Worm (Caenorhabditis elegans) whole organism, L1 larva: ENCODE data around the gene fbxa-189.

Experiments
- C04F5.9 ChIP-seq: sonication (generic microtip); optimal IDR thresholded peaks from 2 replicates; lab custom pipeline; 2016; ENCODE audit warnings: missing genetic modification characterization, missing compliant biosample characterization
- C34B4.2 ChIP-seq: sonication (generic microtip); optimal IDR thresholded peaks from 2 replicates; lab custom pipeline; 2017; ENCODE audit warnings: mild to moderate bottlenecking, missing genetic modification characterization, missing compliant biosample characterization
- alr-1 ChIP-seq: fragments of 200-800 bp; sonication (Bioruptor generic); optimal IDR thresholded peaks from 2 replicates; lab custom pipeline; 2018; ENCODE audit warnings: borderline replicate concordance, mild to moderate bottlenecking, missing genetic modification characterization, missing compliant biosample characterization
- ceh-8 ChIP-seq: fragments of 200-800 bp; sonication (Bioruptor generic); optimal IDR thresholded peaks from 2 replicates; lab custom pipeline; 2018; ENCODE audit warnings: mild to moderate bottlenecking, missing genetic modification characterization, moderate library complexity, missing compliant biosample characterization
- ceh-82 ChIP-seq, 3 experiments: fragments of 150-350 bp in 1 of 3; sonication (generic microtip) in 2 of 3; optimal IDR thresholded peaks; 2 replicates each; lab custom pipeline; 2014 to 2017; ENCODE audit warnings: missing biosample characterization in 3 of 3, missing genetic modification characterization in 3 of 3
- dsc-1 ChIP-seq: sonication (generic microtip); optimal IDR thresholded peaks from 2 replicates; lab custom pipeline; 2016; ENCODE audit warnings: mild to moderate bottlenecking, missing genetic modification characterization, missing compliant biosample characterization
- efl-1 ChIP-seq, 4 experiments: fragments of 150-350 bp; optimal IDR thresholded peaks in 3 of 4; peaks in 1 of 4; 1 replicate in 1 of 4; 2 replicates in 3 of 4; lab custom pipeline; 2014; ENCODE audit warnings: missing biosample characterization in 2 of 4, missing genetic modification characterization in 2 of 4, missing genetic modification reagents in 2 of 4
- egl-27 ChIP-seq, 2 experiments: fragments of 150-350 bp in 1 of 2; sonication (generic microtip); optimal IDR thresholded peaks; 3 replicates each; lab custom pipeline; 2017 to 2018; ENCODE audit warnings: missing biosample characterization in 2 of 2, missing genetic modification characterization in 2 of 2, missing genetic modification reagents in 2 of 2
- elt-2 ChIP-seq: sonication (generic microtip); optimal IDR thresholded peaks from 2 replicates; lab custom pipeline; 2016; ENCODE audit warnings: missing genetic modification characterization, mild to moderate bottlenecking, inconsistent platforms, missing compliant biosample characterization, missing genetic modification reagents
- fkh-10 ChIP-seq: sonication (generic microtip); optimal IDR thresholded peaks from 2 replicates; lab custom pipeline; 2017; ENCODE audit warnings: missing biosample characterization, missing genetic modification reagents, missing genetic modification characterization
- grh-1 ChIP-seq: fragments of 200-800 bp; sonication (Bioruptor generic); IDR thresholded peaks from 2 replicates; pipeline ENCODE4 v1.3.6; 2022; ENCODE audit warnings: missing genetic modification reagents, missing genetic modification characterization, missing compliant biosample characterization
- hlh-4 ChIP-seq: sonication (generic microtip); optimal IDR thresholded peaks from 2 replicates; lab custom pipeline; 2016; ENCODE audit warnings: mild to moderate bottlenecking, missing genetic modification characterization, missing compliant biosample characterization
- hpl-2 ChIP-seq: fragments of 150-350 bp; optimal IDR thresholded peaks from 2 replicates; lab custom pipeline; 2014; ENCODE audit warnings: missing biosample characterization, missing genetic modification reagents, missing genetic modification characterization
- isw-1 ChIP-seq: fragments of 200-800 bp; sonication (Bioruptor generic); IDR thresholded peaks from 2 replicates; pipeline ENCODE4 v1.3.6; 2022; ENCODE audit warnings: missing genetic modification characterization, missing compliant biosample characterization
- lin-14 ChIP-seq: fragments of 200-800 bp; sonication (Bioruptor generic); optimal IDR thresholded peaks from 2 replicates; lab custom pipeline; 2018; ENCODE audit warnings: mild to moderate bottlenecking, missing genetic modification characterization, moderate library complexity, missing compliant biosample characterization
- lir-3 ChIP-seq: sonication (generic microtip); optimal IDR thresholded peaks from 2 replicates; lab custom pipeline; 2016; ENCODE audit warnings: mild to moderate bottlenecking, missing genetic modification characterization, moderate library complexity, missing compliant biosample characterization; ENCODE audit not compliant: poor library complexity
- lsy-2 ChIP-seq, 2 experiments: fragments of 150-350 bp; optimal IDR thresholded peaks; 2 replicates each; lab custom pipeline; 2014; ENCODE audit warnings: missing biosample characterization in 2 of 2, missing genetic modification characterization in 2 of 2
- nhr-11 ChIP-seq: fragments of 150-350 bp; optimal IDR thresholded peaks from 2 replicates; lab custom pipeline; 2014; ENCODE audit warnings: missing biosample characterization, missing genetic modification characterization
- nhr-12 ChIP-seq: sonication (generic microtip); optimal IDR thresholded peaks from 2 replicates; lab custom pipeline; 2017; ENCODE audit warnings: missing biosample characterization, missing genetic modification characterization
- nhr-237 ChIP-seq: fragments of 150-350 bp; optimal IDR thresholded peaks from 2 replicates; lab custom pipeline; 2014; ENCODE audit warnings: missing biosample characterization, missing genetic modification characterization
- nhr-28 ChIP-seq: fragments of 150-350 bp; optimal IDR thresholded peaks from 2 replicates; lab custom pipeline; 2014; ENCODE audit warnings: missing biosample characterization, missing genetic modification characterization
- nhr-47 ChIP-seq: sonication (generic microtip); optimal IDR thresholded peaks from 2 replicates; lab custom pipeline; 2016; ENCODE audit warnings: mild to moderate bottlenecking, missing genetic modification characterization, moderate library complexity, missing compliant biosample characterization
- nhr-71 ChIP-seq: sonication (generic microtip); optimal IDR thresholded peaks from 2 replicates; lab custom pipeline; 2016; ENCODE audit warnings: mild to moderate bottlenecking, missing genetic modification characterization, moderate library complexity, missing compliant biosample characterization
- nhr-90 ChIP-seq: sonication (generic microtip); optimal IDR thresholded peaks from 2 replicates; lab custom pipeline; 2016; ENCODE audit warnings: mild to moderate bottlenecking, missing genetic modification characterization, missing compliant biosample characterization; ENCODE audit not compliant: poor library complexity
- skn-1 ChIP-seq: fragments of 150-350 bp; optimal IDR thresholded peaks from 2 replicates; lab custom pipeline; 2014; ENCODE audit warnings: missing biosample characterization, missing genetic modification characterization
- unc-30 ChIP-seq: sonication (generic microtip); optimal IDR thresholded peaks from 2 replicates; lab custom pipeline; 2017; ENCODE audit warnings: missing biosample characterization, missing genetic modification characterization
- unc-62 ChIP-seq: fragments of 150-350 bp; optimal IDR thresholded peaks from 2 replicates; lab custom pipeline; 2014; ENCODE audit warnings: missing biosample characterization, missing genetic modification reagents, missing genetic modification characterization
- unc-98 ChIP-seq: fragments of 200-800 bp; sonication (Bioruptor generic); IDR thresholded peaks from 2 replicates; pipeline ENCODE4 v1.3.6; 2022; ENCODE audit warnings: missing genetic modification characterization, missing compliant biosample characterization
- xbp-1 ChIP-seq: sonication (generic microtip); optimal IDR thresholded peaks from 2 replicates; lab custom pipeline; 2016; ENCODE audit warnings: missing genetic modification characterization, missing compliant biosample characterization
- ztf-11 ChIP-seq, 2 experiments: sonication (generic microtip); optimal IDR thresholded peaks; 2 replicates each; lab custom pipeline; 2016 to 2017; ENCODE audit warnings: missing genetic modification characterization in 2 of 2, missing biosample characterization in 1 of 2, missing compliant biosample characterization in 1 of 2
- ztf-4 ChIP-seq: fragments of 150-350 bp; optimal IDR thresholded peaks from 2 replicates; lab custom pipeline; 2014; ENCODE audit warnings: missing biosample characterization, missing genetic modification characterization

Gene fbxa-189

DNA sequence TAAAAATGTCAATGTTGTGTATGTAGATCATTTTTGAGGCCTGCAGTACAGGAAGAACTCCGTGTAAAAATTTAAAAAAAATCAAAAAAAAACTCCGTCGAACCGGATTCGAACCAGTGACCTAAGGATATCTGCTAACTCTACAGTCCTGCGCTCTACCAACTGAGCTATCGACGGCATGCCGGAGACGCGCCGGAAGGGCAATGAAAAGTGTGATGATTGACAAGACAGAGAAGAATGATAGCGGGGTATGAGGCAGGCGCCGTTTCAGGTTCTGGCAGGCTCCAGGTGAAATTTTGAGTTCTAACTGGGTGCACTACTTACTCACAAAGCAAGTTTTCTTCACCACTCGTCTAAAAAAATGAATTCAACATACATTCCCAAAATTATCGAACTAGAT, 27.2 kb upstream of the fbxa-189 start, which contains the start of gene srz-58:
TSS of gene srz-58 (plus strand) at position 362 of the 400 bp plus-strand sequence.
- TF ChIP-seq efl-1 (optimal IDR thresholded peaks at IDR 0.05; lab: Kevin White, UChicago) (no peak), efl-1 (GFP tag; optimal IDR thresholded peaks at IDR 0.05 in 1 of 2; lab: Kevin White, UChicago) (peak in 1 of 2 experiments; percentile 86), dsc-1 (tag; lab: Kevin White, UChicago) (no peak)

DNA sequence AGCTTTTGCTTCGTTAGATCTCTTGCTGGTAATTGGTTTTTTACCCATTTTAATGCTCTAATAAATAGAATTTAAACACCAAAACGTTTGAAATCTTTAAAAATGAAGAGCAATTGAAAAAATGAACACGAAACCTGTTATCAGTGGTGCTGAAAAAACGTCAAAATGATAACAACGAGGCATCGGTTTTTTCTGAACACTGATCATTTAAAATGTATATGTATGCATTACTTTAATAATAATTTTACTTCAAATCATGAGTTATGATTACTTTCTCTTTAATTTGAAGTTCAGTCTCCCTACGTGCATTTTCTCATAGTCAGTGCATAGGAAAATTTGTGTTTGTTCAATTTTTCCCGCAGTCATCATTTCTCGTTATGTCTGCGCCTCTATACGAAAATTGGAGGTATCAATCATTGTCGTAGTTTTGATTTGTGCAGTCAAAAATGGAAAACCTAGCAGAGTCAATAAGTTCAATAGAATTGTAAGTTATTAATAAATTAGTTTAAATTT, 22.6 kb upstream of the fbxa-189 start, which contains the start of gene F31E9.3:
TSS of gene F31E9.3 (plus strand) at position 194 of the 513 bp plus-strand sequence.
- TF ChIP-seq isw-1 (GFP tag; lab: Robert Waterston, UW) (no peak), ceh-82 (tag; optimal IDR thresholded peaks at IDR 0.05; lab: Kevin White, UChicago) (no peak), nhr-28 (tag; lab: Kevin White, UChicago) (no peak), efl-1 (optimal IDR thresholded peaks at IDR 0.05; lab: Kevin White, UChicago) (no peak), efl-1 (GFP tag; optimal IDR thresholded peaks at IDR 0.05 in 1 of 2; lab: Kevin White, UChicago) (peak in 1 of 2 experiments; percentile 55), lin-14 (GFP tag; lab: Kevin White, UChicago) (no peak), elt-2 (tag; lab: Kevin White, UChicago) (peak; percentile 2)
- TF ChIP-seq, all 84 proteins: peak for 2

DNA sequence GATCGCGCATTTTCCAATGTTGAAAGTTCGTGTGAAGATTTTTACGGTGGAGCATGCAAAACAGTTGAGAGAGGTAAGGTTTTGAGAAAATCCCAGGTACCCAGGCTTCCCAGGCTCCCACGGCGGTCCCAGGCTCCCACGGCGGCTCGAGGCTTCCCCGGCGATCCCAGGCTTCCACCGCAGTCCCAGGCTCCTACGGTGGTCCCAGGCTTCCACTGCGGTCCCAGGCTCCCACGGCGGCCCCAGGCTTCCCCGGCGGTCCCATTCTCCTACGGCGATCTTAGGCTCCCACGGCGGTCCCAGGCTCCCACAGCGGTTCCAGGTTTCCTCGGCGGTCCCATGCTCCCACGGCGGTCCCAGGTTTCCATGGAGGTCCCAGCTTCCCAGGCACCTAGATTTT, 21.1 kb upstream of the fbxa-189 start:
- TF ChIP-seq nhr-12 (tag; lab: Kevin White, UChicago): no peak
- TF ChIP-seq ceh-8: peak; percentile 47

DNA sequence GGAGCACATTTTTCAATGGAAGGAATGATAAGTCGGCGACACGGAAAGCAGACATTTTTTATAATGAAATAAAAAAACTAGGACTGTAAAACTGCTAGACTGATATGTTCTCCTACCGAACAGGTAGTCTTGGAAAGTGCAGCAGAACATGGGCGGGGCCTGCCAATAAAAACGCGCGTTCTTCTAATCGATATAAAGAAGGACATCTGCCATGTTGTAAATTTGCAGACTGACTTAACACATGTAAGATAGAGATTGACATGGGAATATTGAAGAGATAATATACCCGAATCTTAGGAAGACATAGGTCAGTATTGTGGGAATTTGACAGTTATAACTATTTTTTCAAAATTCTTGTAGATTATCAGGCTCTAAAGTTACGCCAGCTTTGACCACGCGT, 17.1 kb upstream of the fbxa-189 start, which contains the start of gene sdz-16:
TSS of gene sdz-16 (minus strand) at position 101 of the 400 bp plus-strand sequence.
- no peak for TF ChIP-seq xbp-1 (tag; lab: Kevin White, UChicago)
- TF ChIP-seq skn-1 (tag; lab: Kevin White, UChicago): no peak
- TF ChIP-seq C34B4.2 (tag; lab: Kevin White, UChicago): no peak
- TF ChIP-seq lsy-2 (tag; optimal IDR thresholded peaks at IDR 0.05; lab: Kevin White, UChicago): no peak
- TF ChIP-seq egl-27 (tag; optimal IDR thresholded peaks at IDR 0.05; lab: Kevin White, UChicago): no peak
- no peak for TF ChIP-seq fkh-10 (GFP tag; lab: Kevin White, UChicago)
- no peak for TF ChIP-seq dsc-1 (tag; lab: Kevin White, UChicago)
- TF ChIP-seq grh-1: no peak
- no peak for TF ChIP-seq ceh-8

DNA sequence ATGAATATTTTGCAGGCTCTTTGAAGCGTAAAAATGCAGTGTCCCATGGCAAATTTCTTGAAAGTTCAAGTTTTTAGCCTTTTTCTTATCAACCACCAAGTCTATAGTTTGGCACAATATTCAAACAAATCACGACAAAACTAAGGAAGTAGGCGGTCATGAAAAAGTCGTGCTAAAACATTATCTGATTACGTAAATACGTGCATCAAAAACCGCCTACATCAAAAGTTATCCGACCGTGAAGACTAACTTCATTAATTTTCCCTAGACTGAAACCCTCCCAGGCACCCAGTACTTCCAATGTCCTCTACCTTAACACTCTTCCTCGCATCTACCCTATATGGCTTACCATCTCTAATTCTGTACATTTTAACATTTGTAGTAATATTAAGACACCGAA, 16.5 kb upstream of the fbxa-189 start, which contains the start of gene srg-44:
TSS of gene srg-44 (plus strand) at position 301 of the 400 bp plus-strand sequence.
- TF ChIP-seq unc-62 (no peak), ztf-4 (tag; lab: Kevin White, UChicago) (no peak), C04F5.9 (no peak), nhr-90 (tag; lab: Kevin White, UChicago) (no peak), hlh-4 (tag; lab: Kevin White, UChicago) (no peak), ztf-11 (tag; optimal IDR thresholded peaks at IDR 0.05; lab: Kevin White, UChicago) (no peak), lir-3 (tag; lab: Kevin White, UChicago) (no peak), skn-1 (tag; lab: Kevin White, UChicago) (no peak), dsc-1 (tag; lab: Kevin White, UChicago) (no peak), unc-30 (no peak), hpl-2 (GFP tag; lab: Kevin White, UChicago) (no peak)

DNA sequence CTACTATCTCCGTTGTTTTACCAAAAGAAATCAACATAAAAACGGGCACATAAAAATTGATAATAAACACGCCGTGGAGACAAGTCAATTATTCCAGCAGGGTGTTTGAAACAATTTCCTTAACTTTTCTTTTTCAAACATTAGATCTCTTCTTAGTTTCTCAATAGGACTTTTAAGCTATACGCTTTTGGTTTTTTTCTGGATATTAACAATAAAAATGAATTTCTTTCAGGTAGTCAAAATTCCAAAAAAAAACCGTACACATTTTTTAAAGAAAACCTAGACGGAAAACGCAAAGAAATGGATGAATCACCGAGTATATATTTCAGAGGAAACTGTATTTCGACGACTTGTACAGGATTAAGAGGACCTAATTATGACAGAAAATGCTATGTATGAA, 13.7 kb upstream of the fbxa-189 start, which contains the start of gene fbxa-185:
TSS of gene fbxa-185 (plus strand) at position 301 of the 400 bp plus-strand sequence.
- TF ChIP-seq nhr-11 (tag; lab: Kevin White, UChicago) (no peak), nhr-90 (tag; lab: Kevin White, UChicago) (no peak), xbp-1 (tag; lab: Kevin White, UChicago) (no peak), ceh-8 (no peak), nhr-47 (tag; lab: Kevin White, UChicago) (no peak), isw-1 (GFP tag; lab: Robert Waterston, UW) (no peak), nhr-28 (tag; lab: Kevin White, UChicago) (no peak), nhr-71 (tag; lab: Kevin White, UChicago) (no peak), elt-2 (tag; lab: Kevin White, UChicago) (no peak), lin-14 (GFP tag; lab: Kevin White, UChicago) (no peak), grh-1 (no peak), unc-98 (GFP tag; lab: Robert Waterston, UW) (no peak), nhr-237 (tag; lab: Kevin White, UChicago) (no peak), egl-27 (tag; optimal IDR thresholded peaks at IDR 0.05; lab: Kevin White, UChicago) (no peak), alr-1 (tag; lab: Kevin White, UChicago) (no peak), C04F5.9 (no peak), lsy-2 (tag; optimal IDR thresholded peaks at IDR 0.05; lab: Kevin White, UChicago) (no peak)
- TF ChIP-seq, all 84 proteins: peak for 0
